Worm (Caenorhabditis elegans) whole organism, young adult: ENCODE data around the gene T27A8.7.

Experiments
- B0035.1 ChIP-seq: sonication (generic microtip); optimal IDR thresholded peaks from 2 replicates; lab custom pipeline; 2016; ENCODE audit warnings: missing genetic modification characterization, mild to moderate bottlenecking, missing compliant biosample characterization, missing genotype, missing genetic modification reagents
- C06A6.2 ChIP-seq: fragments of 200-800 bp; sonication (Bioruptor generic); conservative IDR thresholded peaks from 2 replicates; pipeline ENCODE4 v1.3.6; 2022; ENCODE audit warnings: missing genetic modification characterization, missing compliant biosample characterization
- F10E7.11 ChIP-seq: sonication (generic microtip); optimal IDR thresholded peaks from 2 replicates; lab custom pipeline; 2017; ENCODE audit warnings: mild to moderate bottlenecking, missing genetic modification characterization, moderate library complexity, missing compliant biosample characterization
- F39B2.1 ChIP-seq: fragments of 200-800 bp; sonication (Bioruptor generic); IDR thresholded peaks from 2 replicates; pipeline ENCODE4 v1.3.6; 2022; ENCODE audit warnings: missing genetic modification reagents, missing genetic modification characterization, missing compliant biosample characterization
- F57A8.1 ChIP-seq: fragments of 200-800 bp; sonication (Bioruptor generic); optimal IDR thresholded peaks from 2 replicates; lab custom pipeline; 2018; ENCODE audit warnings: mild to moderate bottlenecking, missing genetic modification characterization, moderate library complexity, missing compliant biosample characterization
- T26A5.8 ChIP-seq: sonication (generic microtip); optimal IDR thresholded peaks from 2 replicates; lab custom pipeline; 2016; ENCODE audit warnings: missing genetic modification characterization, missing compliant biosample characterization
- Y53G8AR.9 ChIP-seq: fragments of 200-800 bp; sonication (Bioruptor generic); conservative IDR thresholded peaks from 2 replicates; pipeline ENCODE4 v1.3.6; 2022; ENCODE audit warnings: missing genetic modification reagents, missing genetic modification characterization, missing compliant biosample characterization
- Y67H2A.10 ChIP-seq: fragments of 200-800 bp; sonication (Bioruptor generic); conservative IDR thresholded peaks from 2 replicates; pipeline ENCODE4 v1.3.6; 2022; ENCODE audit warnings: missing genetic modification reagents, missing genetic modification characterization, missing compliant biosample characterization
- ama-1 ChIP-seq, 3 experiments: fragments of 150-350 bp in 1 of 3; sonication (generic microtip) in 2 of 3; optimal IDR thresholded peaks; 2 replicates each; lab custom pipeline; 2014 to 2018; ENCODE audit warnings: missing biosample characterization in 2 of 3, missing genetic modification characterization in 2 of 3, missing genetic modification reagents in 2 of 3
- atf-7 ChIP-seq: sonication (generic microtip); optimal IDR thresholded peaks from 2 replicates; lab custom pipeline; 2017; ENCODE audit warnings: mild to moderate bottlenecking, missing genetic modification characterization, missing compliant biosample characterization
- attf-3 ChIP-seq: fragments of 200-800 bp; sonication (Bioruptor generic); conservative IDR thresholded peaks from 2 replicates; pipeline ENCODE4 v1.3.6; 2022; ENCODE audit warnings: missing genetic modification reagents, missing genetic modification characterization, missing compliant biosample characterization
- ceh-27 ChIP-seq: fragments of 200-800 bp; sonication (Bioruptor generic); optimal IDR thresholded peaks from 2 replicates; lab custom pipeline; 2018; ENCODE audit warnings: mild to moderate bottlenecking, missing genetic modification characterization, moderate library complexity, missing compliant biosample characterization
- ceh-79 ChIP-seq: sonication (generic microtip); optimal IDR thresholded peaks from 2 replicates; lab custom pipeline; 2017; ENCODE audit warnings: mild to moderate bottlenecking, missing genetic modification characterization, missing compliant biosample characterization
- die-1 ChIP-seq: sonication (generic microtip); optimal IDR thresholded peaks from 2 replicates; lab custom pipeline; 2016; ENCODE audit warnings: missing genotype, mild to moderate bottlenecking, missing genetic modification characterization, missing compliant biosample characterization
- dpff-1 ChIP-seq: sonication (generic microtip); optimal IDR thresholded peaks from 2 replicates; lab custom pipeline; 2017; ENCODE audit warnings: mild to moderate bottlenecking, missing genetic modification characterization, missing compliant biosample characterization
- egl-44 ChIP-seq: fragments of 200-800 bp; sonication (Bioruptor generic); IDR thresholded peaks from 2 replicates; pipeline ENCODE4 v1.3.6; 2022; ENCODE audit warnings: missing genetic modification reagents, missing genetic modification characterization, missing compliant biosample characterization
- hlh-26 ChIP-seq: fragments of 200-800 bp; sonication (Bioruptor generic); conservative IDR thresholded peaks from 2 replicates; pipeline ENCODE4 v1.3.6; 2022; ENCODE audit warnings: missing genetic modification reagents, missing genetic modification characterization, missing compliant biosample characterization
- hmg-1.2 ChIP-seq: fragments of 200-800 bp; sonication (Bioruptor generic); IDR thresholded peaks from 2 replicates; pipeline ENCODE4 v1.3.6; 2022; ENCODE audit warnings: missing genetic modification reagents, missing genetic modification characterization, missing compliant biosample characterization
- let-607 ChIP-seq, 2 experiments: fragments of 200-800 bp in 1 of 2; sonication (Bioruptor generic) in 1 of 2; sonication (generic microtip) in 1 of 2; optimal IDR thresholded peaks; 2 replicates each; lab custom pipeline; 2016 to 2018; ENCODE audit warnings: mild to moderate bottlenecking in 2 of 2, missing compliant biosample characterization in 2 of 2, missing genetic modification characterization in 2 of 2, moderate library complexity in 2 of 2, missing genotype in 1 of 2
- lin-26 ChIP-seq: fragments of 200-800 bp; sonication (Bioruptor generic); IDR thresholded peaks from 2 replicates; pipeline ENCODE4 v1.3.6; 2022; ENCODE audit warnings: missing genetic modification reagents, missing genetic modification characterization, missing compliant biosample characterization
- lin-35 ChIP-seq, 3 experiments: fragments of 150-350 bp in 2 of 3; sonication (generic microtip) in 1 of 3; optimal IDR thresholded peaks; 2 replicates each; lab custom pipeline; 2014 to 2018; ENCODE audit warnings: missing biosample characterization in 3 of 3, missing genetic modification characterization in 3 of 3, missing genetic modification reagents in 3 of 3
- mxl-1 ChIP-seq: sonication (generic microtip); optimal IDR thresholded peaks from 2 replicates; lab custom pipeline; 2016; ENCODE audit warnings: missing genetic modification characterization, missing compliant biosample characterization
- nfya-1 ChIP-seq: sonication (generic microtip); optimal IDR thresholded peaks from 2 replicates; lab custom pipeline; 2017; ENCODE audit warnings: antibody characterized with exemption, missing compliant biosample characterization, missing genetic modification characterization, borderline replicate concordance; ENCODE audit not compliant: insufficient read depth
- nhr-120 ChIP-seq: fragments of 200-800 bp; sonication (Bioruptor generic); IDR thresholded peaks from 2 replicates; pipeline ENCODE4 v1.3.6; 2022; ENCODE audit warnings: missing genetic modification characterization, missing compliant biosample characterization
- nhr-90 ChIP-seq: sonication (generic microtip); optimal IDR thresholded peaks from 2 replicates; lab custom pipeline; 2016; ENCODE audit warnings: missing genotype, mild to moderate bottlenecking, missing genetic modification characterization, missing compliant biosample characterization
- pbrm-1 ChIP-seq: fragments of 200-800 bp; sonication (Bioruptor generic); IDR thresholded peaks from 2 replicates; pipeline ENCODE4 v1.3.6; 2022; ENCODE audit warnings: missing genetic modification reagents, missing genetic modification characterization, missing compliant biosample characterization
- rcor-1 ChIP-seq: fragments of 200-800 bp; sonication (Bioruptor generic); IDR thresholded peaks from 2 replicates; pipeline ENCODE4 v1.3.6; 2022; ENCODE audit warnings: missing genetic modification reagents, missing genetic modification characterization, missing compliant biosample characterization
- repo-1 ChIP-seq: sonication (generic microtip); optimal IDR thresholded peaks from 2 replicates; lab custom pipeline; 2017; ENCODE audit warnings: mild to moderate bottlenecking, missing genetic modification characterization, missing compliant biosample characterization
- rpc-1 ChIP-seq, 2 experiments: fragments of 150-350 bp in 1 of 2; sonication (generic microtip) in 1 of 2; optimal IDR thresholded peaks; 2 replicates each; lab custom pipeline; 2014 to 2018; ENCODE audit warnings: missing biosample characterization in 1 of 2, missing genetic modification characterization in 1 of 2, missing genetic modification reagents in 1 of 2, missing genotype in 1 of 2
- tbx-9 ChIP-seq: sonication (generic microtip); optimal IDR thresholded peaks from 2 replicates; lab custom pipeline; 2016; ENCODE audit warnings: borderline replicate concordance, missing genetic modification characterization, inconsistent platforms, missing compliant biosample characterization
- tlf-1 ChIP-seq: fragments of 200-800 bp; sonication (Bioruptor generic); optimal IDR thresholded peaks from 2 replicates; lab custom pipeline; 2018; ENCODE audit warnings: mild to moderate bottlenecking, missing genetic modification characterization, missing compliant biosample characterization
- ztf-18 ChIP-seq: sonication (generic microtip); optimal IDR thresholded peaks from 2 replicates; lab custom pipeline; 2016; ENCODE audit warnings: missing genotype, mild to moderate bottlenecking, missing genetic modification characterization, missing compliant biosample characterization
- ztf-22 ChIP-seq: fragments of 200-800 bp; sonication (Bioruptor generic); optimal IDR thresholded peaks from 2 replicates; lab custom pipeline; 2018; ENCODE audit warnings: mild to moderate bottlenecking, missing genetic modification characterization, moderate library complexity, missing compliant biosample characterization
- ztf-6 ChIP-seq: fragments of 200-800 bp; sonication (Bioruptor generic); IDR thresholded peaks from 2 replicates; pipeline ENCODE4 v1.3.6; 2022; ENCODE audit warnings: missing genetic modification reagents, missing genetic modification characterization, missing compliant biosample characterization

The T27A8.7 gene

DNA sequence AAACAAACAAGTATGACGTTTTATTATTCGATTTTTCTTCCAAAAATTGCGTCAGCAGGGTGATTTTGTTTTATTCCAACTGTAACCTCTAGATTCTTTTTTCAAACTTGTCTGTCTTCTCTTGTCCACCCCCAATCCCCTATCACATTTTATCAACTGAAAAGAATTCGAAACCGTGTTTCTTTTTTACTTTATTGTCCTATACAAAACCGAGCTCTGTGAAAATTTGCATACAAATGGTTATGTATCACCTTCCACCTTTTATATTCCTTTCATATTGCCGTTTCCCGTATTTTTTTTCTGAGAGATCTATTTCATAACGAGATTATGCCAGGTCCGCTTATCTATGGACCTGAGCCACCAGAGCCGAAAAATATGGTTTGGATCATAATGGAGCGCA lies at the start of gene T27A8.7:
Gene T27A8.7 (plus strand): TSS at position 301 of the 400 bp plus-strand sequence.
- no peak for TF ChIP-seq tlf-1
- TF ChIP-seq lin-35 (GFP tag; optimal IDR thresholded peaks at IDR 0.05; lab: Kevin White, UChicago) = no peak
- TF ChIP-seq rpc-1 (optimal IDR thresholded peaks at IDR 0.05; lab: Kevin White, UChicago) = no peak
- no peak for TF ChIP-seq rpc-1 (tag; optimal IDR thresholded peaks at IDR 0.05; lab: Kevin White, UChicago)
- TF ChIP-seq ztf-6 (GFP tag; lab: Robert Waterston, UW) = no peak
- no peak for TF ChIP-seq Y67H2A.10 (GFP tag; lab: Robert Waterston, UW)
- no peak for TF ChIP-seq hmg-1.2 (GFP tag; lab: Robert Waterston, UW)
- TF ChIP-seq pbrm-1 (GFP tag; lab: Robert Waterston, UW) = no peak
- TF ChIP-seq ztf-18 (tag; lab: Kevin White, UChicago) = no peak
- no peak for TF ChIP-seq ama-1 (optimal IDR thresholded peaks at IDR 0.05; lab: Kevin White, UChicago)
- no peak for TF ChIP-seq ama-1 (GFP tag; optimal IDR thresholded peaks at IDR 0.05; lab: Kevin White, UChicago)
- no peak for TF ChIP-seq B0035.1 (tag; lab: Kevin White, UChicago)
- TF ChIP-seq F57A8.1 (GFP tag; lab: Kevin White, UChicago) = no peak
- no peak for TF ChIP-seq attf-3
- no peak for TF ChIP-seq hlh-26 (GFP tag; lab: Robert Waterston, UW)
- TF ChIP-seq rcor-1 (GFP tag; lab: Robert Waterston, UW) = no peak
- no peak for TF ChIP-seq F39B2.1 (GFP tag; lab: Robert Waterston, UW)
- no peak for TF ChIP-seq nhr-120

DNA sequence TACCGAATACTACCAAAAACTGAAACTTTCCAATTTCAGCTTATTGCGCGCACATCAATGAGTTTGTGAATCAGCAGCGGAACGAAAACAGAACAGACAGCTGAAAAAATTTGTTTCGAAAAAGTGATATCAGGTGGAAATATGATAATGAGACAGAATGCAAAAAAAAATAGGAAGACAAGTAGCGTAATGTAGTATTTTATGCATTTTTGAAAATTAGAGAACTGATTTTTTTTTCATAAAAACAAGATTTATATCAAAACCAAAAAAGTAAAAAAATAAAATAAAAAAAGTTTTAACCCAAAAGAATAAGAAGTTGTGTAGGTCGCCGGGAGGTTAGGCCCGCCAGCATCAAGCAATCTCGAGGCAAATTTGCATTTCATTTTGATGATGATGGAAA lies 48.8 kb upstream of the T27A8.7 start, which contains the start of gene C09G1.4:
Gene C09G1.4 (minus strand): TSS at position 101 of the 400 bp plus-strand sequence.
- no peak for TF ChIP-seq die-1
- TF ChIP-seq dpff-1 (tag; lab: Kevin White, UChicago) = no peak
- no peak for TF ChIP-seq mxl-1 (tag; lab: Kevin White, UChicago)
- TF ChIP-seq T26A5.8 (tag; lab: Kevin White, UChicago) = no peak
- TF ChIP-seq atf-7 (tag; lab: Kevin White, UChicago) = no peak
- no peak for TF ChIP-seq C06A6.2 (GFP tag; lab: Robert Waterston, UW)

DNA sequence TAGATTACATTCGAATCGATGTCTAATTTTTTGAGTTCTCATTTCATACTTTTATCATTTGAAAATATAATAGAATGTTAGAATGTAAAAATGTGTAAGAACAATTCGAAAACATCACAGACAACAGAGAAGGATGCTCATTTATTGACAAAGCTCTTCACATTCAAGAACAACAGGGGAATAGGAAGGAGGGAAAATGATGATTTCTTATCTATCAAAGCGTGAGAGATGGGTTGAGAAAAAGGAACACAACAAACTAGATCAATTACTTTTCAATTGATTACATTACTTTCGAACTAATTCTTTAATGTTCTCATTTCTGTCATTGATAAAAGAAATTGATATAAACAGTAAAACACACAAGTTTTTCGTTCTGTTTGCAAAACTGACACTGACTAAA lies 38.5 kb upstream of the T27A8.7 start, which contains the start of the genes VB0395L.1 and nhx-1:
Gene VB0395L.1 (minus strand): TSS at position 186 of the 400 bp plus-strand sequence.
Gene nhx-1 (plus strand): TSS at position 326 of the 400 bp plus-strand sequence.
- no peak for TF ChIP-seq tbx-9 (tag; lab: Kevin White, UChicago)
- TF ChIP-seq nfya-1 (tag; lab: Kevin White, UChicago) = no peak
- TF ChIP-seq ztf-22 (GFP tag; lab: Kevin White, UChicago) = no peak
- TF ChIP-seq nhr-90 (tag; lab: Kevin White, UChicago) = no peak
- no peak for TF ChIP-seq repo-1 (tag; lab: Kevin White, UChicago)
- no peak for TF ChIP-seq Y53G8AR.9 (GFP tag; lab: Robert Waterston, UW)
- no peak for TF ChIP-seq F57A8.1 (GFP tag; lab: Kevin White, UChicago)
- no peak for TF ChIP-seq die-1
- no peak for TF ChIP-seq ceh-27 (GFP tag; lab: Kevin White, UChicago)
- TF ChIP-seq let-607 (tag; optimal IDR thresholded peaks at IDR 0.05; lab: Kevin White, UChicago) = no peak
- no peak for TF ChIP-seq ceh-79 (tag; lab: Kevin White, UChicago)
- no peak for TF ChIP-seq egl-44 (GFP tag; lab: Robert Waterston, UW)
- TF ChIP-seq T26A5.8 (tag; lab: Kevin White, UChicago) = no peak
- no peak for TF ChIP-seq F10E7.11 (tag; lab: Kevin White, UChicago)
- no peak for TF ChIP-seq lin-26 (GFP tag; lab: Robert Waterston, UW)
- no peak for TF ChIP-seq mxl-1 (tag; lab: Kevin White, UChicago)
